Fruit fly (Drosophila melanogaster) whole organism: ENCODE results near the gene CG3726.

ENCODE experiments used
- CG8478 ChIP-seq: fragments of >200 bp; optimal IDR thresholded peaks from 2 replicates; lab custom pipeline; 2018; ENCODE audit warnings: inconsistent platforms
- Dll ChIP-seq: fragments of >200 bp; optimal IDR thresholded peaks from 2 replicates; lab custom pipeline; 2017
- EcR ChIP-seq, 2 experiments: fragments of >200 bp; optimal IDR thresholded peaks; 2 replicates each; lab custom pipeline; 2017; ENCODE audit warnings: missing biosample characterization in 2 of 2, missing genetic modification characterization in 2 of 2, missing genetic modification reagents in 2 of 2
- pan ChIP-seq: fragments of >200 bp; optimal IDR thresholded peaks from 2 replicates; lab custom pipeline; 2017
- psq ChIP-seq: fragments of >200 bp; optimal IDR thresholded peaks from 2 replicates; lab custom pipeline; 2017
- usp ChIP-seq: fragments of >200 bp; optimal IDR thresholded peaks from 2 replicates; lab custom pipeline; 2017; ENCODE audit warnings: missing biosample characterization, missing genetic modification characterization, mixed read lengths

The CG3726 gene

DNA sequence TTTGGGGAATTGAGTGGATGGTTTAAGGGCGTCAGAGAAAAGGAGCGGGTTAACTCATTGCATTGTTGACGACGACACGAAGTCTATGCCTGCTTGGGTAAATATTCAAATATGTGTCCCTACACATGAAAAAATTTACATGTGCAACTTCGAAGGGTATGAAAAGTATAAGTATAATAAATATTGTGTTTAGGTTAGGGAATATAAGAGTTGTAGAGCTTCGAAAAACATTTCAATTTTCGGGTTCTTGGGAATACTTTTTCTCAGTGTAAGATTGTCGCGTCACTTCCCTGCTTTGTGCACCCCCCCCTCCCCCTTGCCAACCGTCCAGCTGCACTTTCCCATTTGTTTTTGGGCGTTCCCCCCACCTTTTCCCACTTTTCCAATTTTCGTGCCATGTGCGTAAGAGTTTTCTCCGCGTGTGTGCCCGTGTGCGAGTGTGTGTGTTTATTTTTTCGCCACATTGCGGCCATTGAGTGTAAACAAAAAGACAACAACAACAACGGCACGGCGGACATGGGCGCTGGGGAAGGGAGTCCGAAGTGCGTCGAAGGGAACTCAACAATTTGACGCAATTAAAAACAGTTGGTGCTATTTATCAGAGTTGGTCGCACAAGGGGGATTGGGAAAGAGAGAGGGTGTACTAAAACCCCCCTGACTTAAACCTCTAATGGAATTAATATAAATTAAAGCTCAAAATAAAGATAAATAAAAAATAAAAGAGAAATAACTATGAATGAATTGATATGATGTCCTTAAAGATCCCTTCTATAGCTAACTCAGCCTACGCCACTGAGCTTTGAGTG is 53.2 kb downstream of the CG3726 start:
- TF ChIP-seq EcR (GFP tag; optimal IDR thresholded peaks at IDR 0.05; lab: Kevin White, UChicago) (no peak), psq (lab: Kevin White, UChicago) (no peak), pan (lab: Kevin White, UChicago) (no peak), Dll (lab: Kevin White, UChicago) (no peak)

DNA sequence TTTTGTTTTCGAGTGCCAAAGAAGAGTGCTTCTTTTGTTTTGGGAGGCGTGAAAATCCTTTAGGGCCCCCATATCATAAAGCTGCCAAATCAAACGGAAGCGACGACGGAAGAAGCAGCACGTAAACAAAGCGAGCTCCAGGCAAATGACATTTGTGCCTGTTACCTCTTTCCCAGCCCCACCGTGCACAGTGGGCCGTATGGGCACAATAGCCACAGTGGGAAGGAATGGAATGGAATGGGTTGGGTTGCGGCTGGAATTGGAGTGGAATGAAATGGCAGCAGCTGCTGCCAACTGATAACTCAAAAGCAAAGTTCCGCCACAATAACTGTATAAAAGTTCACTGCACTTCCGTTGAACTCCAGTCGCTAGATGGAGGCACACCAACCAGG is 53.8 kb downstream of the CG3726 start:
- TF ChIP-seq usp (GFP tag; lab: Kevin White, UChicago) = no peak
- TF ChIP-seq Dll (lab: Kevin White, UChicago) = no peak
- TF ChIP-seq pan (lab: Kevin White, UChicago) = no peak
- no peak for TF ChIP-seq EcR (GFP tag; optimal IDR thresholded peaks at IDR 0.05; lab: Kevin White, UChicago)
- TF ChIP-seq CG8478 (lab: Kevin White, UChicago) = no peak
- TF ChIP-seq psq (lab: Kevin White, UChicago) = no peak

- TF ChIP-seq usp (GFP tag; lab: Kevin White, UChicago) = no peak
- no peak for TF ChIP-seq Dll (lab: Kevin White, UChicago)
- TF ChIP-seq EcR (GFP tag; optimal IDR thresholded peaks at IDR 0.05; lab: Kevin White, UChicago) = no peak
- no peak for TF ChIP-seq CG8478 (lab: Kevin White, UChicago)
- TF ChIP-seq pan (lab: Kevin White, UChicago) = no peak
- no peak for TF ChIP-seq psq (lab: Kevin White, UChicago)
Observed at dm6 chrX:5972030-5972429, 55.1 kb downstream of the CG3726 start.

DNA sequence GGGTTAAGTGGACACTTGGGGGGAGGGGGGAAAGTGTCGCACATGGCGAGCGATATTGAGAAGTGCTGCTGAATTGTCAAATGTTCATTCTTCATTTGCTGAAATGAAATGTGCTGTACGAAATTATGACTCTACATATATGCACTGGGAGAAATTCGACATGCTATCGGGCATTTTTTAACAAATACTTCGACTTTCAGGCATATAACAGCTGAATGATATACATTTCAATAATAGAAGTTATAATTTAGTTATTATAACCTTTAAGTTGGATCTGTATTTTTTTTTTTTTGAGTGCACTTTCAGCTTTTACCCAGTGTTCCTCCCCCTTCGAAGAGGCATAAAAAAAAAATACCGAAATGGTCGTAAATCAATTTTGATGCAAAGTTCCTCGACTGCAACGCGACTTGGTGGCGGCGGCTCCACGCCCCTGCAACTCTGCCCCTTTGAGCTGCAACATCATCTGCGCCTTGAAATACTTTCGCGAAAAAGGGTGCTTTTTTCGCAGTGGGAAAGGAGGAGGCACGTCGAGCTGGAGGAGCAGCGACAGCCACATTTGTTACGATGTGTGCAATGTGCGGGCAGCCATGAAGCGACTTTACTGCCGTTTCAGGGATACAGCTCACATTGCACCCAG is 56.6 kb downstream of the CG3726 start:
- no peak for TF ChIP-seq CG8478 (lab: Kevin White, UChicago)
- no peak for TF ChIP-seq EcR (GFP tag; optimal IDR thresholded peaks at IDR 0.05; lab: Kevin White, UChicago)
- no peak for TF ChIP-seq Dll (lab: Kevin White, UChicago)
- no peak for TF ChIP-seq pan (lab: Kevin White, UChicago)
- no peak for TF ChIP-seq psq (lab: Kevin White, UChicago)
- no peak for TF ChIP-seq usp (GFP tag; lab: Kevin White, UChicago)

- TF ChIP-seq usp (GFP tag; lab: Kevin White, UChicago) (no peak), CG8478 (lab: Kevin White, UChicago) (no peak), psq (lab: Kevin White, UChicago) (no peak), pan (lab: Kevin White, UChicago) (no peak), Dll (lab: Kevin White, UChicago) (no peak), EcR (GFP tag; optimal IDR thresholded peaks at IDR 0.05; lab: Kevin White, UChicago) (no peak)
Observed at dm6 chrX:5974358-5975143, 57.7 kb downstream of the CG3726 start.

dm6 chrX:5977113-5977512 is 60.2 kb downstream of the CG3726 start:
- TF ChIP-seq EcR (GFP tag; optimal IDR thresholded peaks at IDR 0.05; lab: Kevin White, UChicago) = no peak
- TF ChIP-seq CG8478 (lab: Kevin White, UChicago) = no peak
- TF ChIP-seq usp (GFP tag; lab: Kevin White, UChicago) = no peak
- TF ChIP-seq psq (lab: Kevin White, UChicago) = no peak
- TF ChIP-seq pan (lab: Kevin White, UChicago) = no peak
- TF ChIP-seq Dll (lab: Kevin White, UChicago) = no peak

- TF ChIP-seq pan (lab: Kevin White, UChicago) (no peak), EcR (GFP tag; optimal IDR thresholded peaks at IDR 0.05; lab: Kevin White, UChicago) (no peak), CG8478 (lab: Kevin White, UChicago) (no peak), psq (lab: Kevin White, UChicago) (no peak), Dll (lab: Kevin White, UChicago) (no peak), usp (GFP tag; lab: Kevin White, UChicago) (no peak)
Observed at dm6 chrX:5977769-5978168, 60.9 kb downstream of the CG3726 start.

dm6 chrX:5980883-5981282 is 64.0 kb downstream of the CG3726 start:
- no peak for TF ChIP-seq EcR (GFP tag; optimal IDR thresholded peaks at IDR 0.05; lab: Kevin White, UChicago)
- TF ChIP-seq Dll (lab: Kevin White, UChicago) = no peak
- no peak for TF ChIP-seq psq (lab: Kevin White, UChicago)
- TF ChIP-seq usp (GFP tag; lab: Kevin White, UChicago) = no peak
- TF ChIP-seq CG8478 (lab: Kevin White, UChicago) = no peak
- TF ChIP-seq pan (lab: Kevin White, UChicago) = no peak

- no peak for TF ChIP-seq CG8478 (lab: Kevin White, UChicago)
- no peak for TF ChIP-seq psq (lab: Kevin White, UChicago)
- TF ChIP-seq EcR (GFP tag; optimal IDR thresholded peaks at IDR 0.05; lab: Kevin White, UChicago) = no peak
- TF ChIP-seq pan (lab: Kevin White, UChicago) = no peak
- TF ChIP-seq usp (GFP tag; lab: Kevin White, UChicago) = no peak
- no peak for TF ChIP-seq Dll (lab: Kevin White, UChicago)
Observed at dm6 chrX:5981410-5981809, 64.5 kb downstream of the CG3726 start.

- no peak for TF ChIP-seq psq (lab: Kevin White, UChicago)
- TF ChIP-seq pan (lab: Kevin White, UChicago) = no peak
- no peak for TF ChIP-seq CG8478 (lab: Kevin White, UChicago)
- TF ChIP-seq usp (GFP tag; lab: Kevin White, UChicago) = no peak
- TF ChIP-seq Dll (lab: Kevin White, UChicago) = no peak
- TF ChIP-seq EcR (GFP tag; optimal IDR thresholded peaks at IDR 0.05; lab: Kevin White, UChicago) = no peak
Observed at dm6 chrX:5983390-5983789, 66.5 kb downstream of the CG3726 start.
